Worm (Caenorhabditis elegans) whole organism, L2 larva: ENCODE data around the gene srsx-16.

Experiments used
- C34F6.9 ChIP-seq: fragments of 150-350 bp; optimal IDR thresholded peaks from 2 replicates; lab custom pipeline; 2014; ENCODE audit warnings: missing biosample characterization, missing genetic modification characterization
- F13H6.1 ChIP-seq: sonication (generic microtip); optimal IDR thresholded peaks from 2 replicates; lab custom pipeline; 2016; ENCODE audit warnings: missing genetic modification characterization, missing compliant biosample characterization
- R02D3.7 ChIP-seq: fragments of 150-350 bp; optimal IDR thresholded peaks from 2 replicates; lab custom pipeline; 2014; ENCODE audit warnings: missing biosample characterization, missing genetic modification characterization
- Y55F3AM.14 ChIP-seq: fragments of 200-800 bp; sonication (Bioruptor generic); optimal IDR thresholded peaks from 2 replicates; lab custom pipeline; 2018; ENCODE audit warnings: mild to moderate bottlenecking, missing genetic modification characterization, missing compliant biosample characterization
- crh-2 ChIP-seq: sonication (generic microtip); optimal IDR thresholded peaks from 2 replicates; lab custom pipeline; 2017; ENCODE audit warnings: missing biosample characterization, missing genetic modification characterization
- egl-27 ChIP-seq: sonication (generic microtip); optimal IDR thresholded peaks from 3 replicates; lab custom pipeline; 2017; ENCODE audit warnings: missing biosample characterization, missing genetic modification reagents, missing genetic modification characterization
- fos-1 ChIP-seq: fragments of 150-350 bp; optimal IDR thresholded peaks from 2 replicates; lab custom pipeline; 2014; ENCODE audit warnings: missing biosample characterization, missing genetic modification characterization
- gmeb-1 ChIP-seq: fragments of 150-350 bp; optimal IDR thresholded peaks from 2 replicates; lab custom pipeline; 2014; ENCODE audit warnings: missing biosample characterization, missing genetic modification characterization
- lin-13 ChIP-seq: fragments of 150-350 bp; optimal IDR thresholded peaks from 2 replicates; lab custom pipeline; 2014; ENCODE audit warnings: missing biosample characterization, missing genetic modification reagents, missing genetic modification characterization
- lin-39 ChIP-seq: fragments of 150-350 bp; optimal IDR thresholded peaks from 2 replicates; lab custom pipeline; 2014; ENCODE audit warnings: missing biosample characterization, missing genetic modification reagents, missing genetic modification characterization
- lsy-2 ChIP-seq, 2 experiments: fragments of 150-350 bp in 1 of 2; sonication (generic microtip) in 1 of 2; optimal IDR thresholded peaks; 2 replicates each; lab custom pipeline; 2014 to 2017; ENCODE audit warnings: missing biosample characterization in 2 of 2, missing genetic modification characterization in 2 of 2
- nhr-11 ChIP-seq: fragments of 150-350 bp; optimal IDR thresholded peaks from 2 replicates; lab custom pipeline; 2014; ENCODE audit warnings: missing biosample characterization, missing genetic modification characterization
- nhr-12 ChIP-seq: fragments of 150-350 bp; optimal IDR thresholded peaks from 2 replicates; lab custom pipeline; 2014; ENCODE audit warnings: missing biosample characterization, missing genetic modification characterization
- nhr-21 ChIP-seq: fragments of 150-350 bp; optimal IDR thresholded peaks from 2 replicates; lab custom pipeline; 2014; ENCODE audit warnings: missing biosample characterization, missing genetic modification characterization
- nhr-23 ChIP-seq: fragments of 150-350 bp; optimal IDR thresholded peaks from 2 replicates; lab custom pipeline; 2014; ENCODE audit warnings: missing biosample characterization, missing genetic modification reagents, missing genetic modification characterization
- nhr-237 ChIP-seq: fragments of 150-350 bp; optimal IDR thresholded peaks from 2 replicates; lab custom pipeline; 2014; ENCODE audit warnings: missing biosample characterization, missing genetic modification characterization
- nhr-25 ChIP-seq: fragments of 150-350 bp; sonication (generic microtip); optimal IDR thresholded peaks from 3 replicates; lab custom pipeline; 2014; ENCODE audit warnings: missing biosample characterization, missing genetic modification characterization
- nhr-6 ChIP-seq: fragments of 150-350 bp; optimal IDR thresholded peaks from 2 replicates; lab custom pipeline; 2014; ENCODE audit warnings: missing biosample characterization, missing genetic modification characterization
- nhr-77 ChIP-seq: fragments of 150-350 bp; optimal IDR thresholded peaks from 2 replicates; lab custom pipeline; 2014; ENCODE audit warnings: missing biosample characterization, missing genetic modification characterization
- sem-4 ChIP-seq: fragments of 150-350 bp; optimal IDR thresholded peaks from 2 replicates; lab custom pipeline; 2014; ENCODE audit warnings: missing biosample characterization, missing genetic modification reagents, missing genetic modification characterization
- skn-1 ChIP-seq: sonication (generic microtip); optimal IDR thresholded peaks from 2 replicates; lab custom pipeline; 2017; ENCODE audit warnings: missing biosample characterization, missing genetic modification characterization
- sma-3 ChIP-seq: sonication (generic microtip); optimal IDR thresholded peaks from 2 replicates; lab custom pipeline; 2016; ENCODE audit warnings: missing genetic modification reagents, missing genetic modification characterization, missing compliant biosample characterization
- sma-9 ChIP-seq, 2 experiments: fragments of 150-350 bp in 1 of 2; sonication (generic microtip) in 1 of 2; optimal IDR thresholded peaks; 2 replicates each; lab custom pipeline; 2014 to 2016; ENCODE audit warnings: missing genetic modification characterization in 2 of 2, mild to moderate bottlenecking in 1 of 2, missing biosample characterization in 1 of 2, missing compliant biosample characterization in 1 of 2, missing genetic modification reagents in 1 of 2, moderate library complexity in 1 of 2
- snpc-4 ChIP-seq: fragments of 150-350 bp; optimal IDR thresholded peaks from 2 replicates; lab custom pipeline; 2014; ENCODE audit warnings: missing biosample characterization, missing genetic modification characterization
- unc-55 ChIP-seq: fragments of 150-350 bp; sonication (generic microtip); optimal IDR thresholded peaks from 3 replicates; lab custom pipeline; 2014; ENCODE audit warnings: missing biosample characterization, missing genetic modification reagents, missing genetic modification characterization

The srsx-16 gene

DNA sequence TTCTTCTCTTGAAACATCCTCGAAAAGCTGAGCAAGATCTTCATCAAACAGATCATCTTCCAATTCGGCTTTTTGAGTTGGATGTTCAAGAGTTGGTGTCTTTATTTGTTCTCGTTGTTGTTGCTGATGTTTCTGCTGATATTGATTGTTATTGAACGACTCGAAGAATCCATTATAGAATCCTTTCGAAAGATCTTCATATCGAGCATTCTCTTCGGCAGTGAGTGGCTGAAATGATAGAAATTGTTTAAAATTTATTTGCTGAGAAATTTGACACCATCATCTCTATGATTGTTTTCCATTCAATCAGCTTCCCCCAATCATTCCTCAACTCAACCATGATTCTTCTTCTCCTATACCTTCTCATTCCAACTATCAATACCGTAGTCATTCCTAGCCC is 34.1 kb upstream of the srsx-16 start, which contains the start of gene clec-178:
Gene clec-178, plus strand, starts transcription at position 301 of the 400 bp plus-strand sequence.
- TF ChIP-seq nhr-11 (tag; lab: Kevin White, UChicago) (no peak), nhr-25 (no peak), C34F6.9 (tag; lab: Kevin White, UChicago) (no peak), unc-55 (no peak), lin-39 (no peak), sma-9 (GFP tag; optimal IDR thresholded peaks at IDR 0.05; lab: Kevin White, UChicago) (no peak), sma-9 (tag; optimal IDR thresholded peaks at IDR 0.05; lab: Kevin White, UChicago) (no peak), nhr-23 (tag; lab: Kevin White, UChicago) (no peak), F13H6.1 (no peak), nhr-6 (tag; lab: Kevin White, UChicago) (no peak), fos-1 (tag; lab: Kevin White, UChicago) (no peak), sem-4 (tag; lab: Kevin White, UChicago) (no peak)

DNA sequence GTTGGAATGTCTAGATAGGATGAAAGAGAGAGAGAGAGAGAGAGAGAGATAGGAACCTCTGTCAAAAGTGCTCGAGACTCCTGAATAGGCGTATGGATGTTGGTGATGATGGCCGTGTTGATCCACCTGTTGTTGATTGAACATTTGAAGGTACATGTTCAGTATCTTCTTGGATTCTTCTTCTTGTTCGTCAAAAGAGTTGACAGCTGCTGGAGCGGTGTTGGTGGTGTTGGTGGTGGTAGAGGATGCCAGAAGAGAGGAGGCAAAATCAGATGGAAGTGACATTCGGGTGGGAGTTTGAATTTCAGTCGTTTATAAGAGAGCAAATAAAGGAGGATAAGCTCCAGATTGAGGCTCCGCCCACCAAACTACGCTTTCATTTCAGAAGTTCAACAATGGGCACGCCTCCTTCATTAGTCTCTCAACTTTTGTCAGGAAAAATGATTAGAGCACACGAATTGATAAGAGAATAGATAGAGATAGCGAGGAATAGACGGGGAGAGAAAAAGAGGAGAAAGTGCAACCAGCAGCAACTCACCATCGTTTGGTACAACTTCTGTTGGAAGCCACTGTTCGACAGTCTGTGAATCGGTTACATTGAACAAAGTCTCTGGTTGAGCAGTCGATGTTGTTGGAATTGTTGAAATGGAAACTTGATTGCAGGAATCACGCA is 33.4 kb upstream of the srsx-16 start:
- peak; percentile 15 for TF ChIP-seq fos-1 (tag; lab: Kevin White, UChicago)
- no peak for TF ChIP-seq nhr-77 (tag; lab: Kevin White, UChicago)
- TF ChIP-seq sma-9 (GFP tag; optimal IDR thresholded peaks at IDR 0.05; lab: Kevin White, UChicago): peak; percentile 23
- TF ChIP-seq sma-9 (tag; optimal IDR thresholded peaks at IDR 0.05; lab: Kevin White, UChicago): no peak
- TF ChIP-seq nhr-23 (tag; lab: Kevin White, UChicago): no peak
- TF ChIP-seq nhr-21 (tag; lab: Kevin White, UChicago): no peak
- TF ChIP-seq unc-55: no peak
- TF ChIP-seq, all 48 proteins: peak for 2

DNA sequence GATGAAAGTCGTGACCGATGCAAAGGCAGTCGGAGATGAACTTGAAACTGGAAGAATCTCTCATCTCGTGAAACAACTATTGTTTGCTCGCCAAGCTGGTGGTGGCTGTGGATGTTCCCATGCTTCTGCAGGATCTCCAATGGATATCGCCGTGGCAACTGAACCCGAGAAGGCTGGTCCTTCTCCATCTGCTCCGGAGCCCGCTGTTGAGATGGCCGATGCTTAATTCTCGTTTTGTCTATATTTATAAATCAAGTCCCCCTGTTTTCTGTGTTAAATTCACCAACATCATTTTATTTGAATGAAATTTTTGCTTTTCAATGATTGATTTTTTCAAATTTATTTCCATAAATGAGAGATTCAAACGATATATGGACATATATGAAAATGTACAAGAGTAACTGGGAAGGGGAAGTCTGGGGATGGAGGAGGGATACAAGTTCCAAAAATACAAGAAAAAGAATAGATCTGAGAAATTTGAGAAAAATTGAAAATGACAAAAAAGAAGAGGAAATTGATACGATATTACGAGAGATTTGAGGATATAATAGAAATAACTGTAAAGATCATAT is 31.3 kb upstream of the srsx-16 start:
- TF ChIP-seq nhr-25: peak; percentile 15
- peak in 1 of 2 experiments; percentile 10 for TF ChIP-seq lsy-2 (tag; optimal IDR thresholded peaks at IDR 0.05; lab: Kevin White, UChicago)
- peak; percentile 8 for TF ChIP-seq crh-2 (tag; lab: Kevin White, UChicago)
- no peak for TF ChIP-seq nhr-237 (tag; lab: Kevin White, UChicago)
- TF ChIP-seq snpc-4 (tag; lab: Kevin White, UChicago): no peak

DNA sequence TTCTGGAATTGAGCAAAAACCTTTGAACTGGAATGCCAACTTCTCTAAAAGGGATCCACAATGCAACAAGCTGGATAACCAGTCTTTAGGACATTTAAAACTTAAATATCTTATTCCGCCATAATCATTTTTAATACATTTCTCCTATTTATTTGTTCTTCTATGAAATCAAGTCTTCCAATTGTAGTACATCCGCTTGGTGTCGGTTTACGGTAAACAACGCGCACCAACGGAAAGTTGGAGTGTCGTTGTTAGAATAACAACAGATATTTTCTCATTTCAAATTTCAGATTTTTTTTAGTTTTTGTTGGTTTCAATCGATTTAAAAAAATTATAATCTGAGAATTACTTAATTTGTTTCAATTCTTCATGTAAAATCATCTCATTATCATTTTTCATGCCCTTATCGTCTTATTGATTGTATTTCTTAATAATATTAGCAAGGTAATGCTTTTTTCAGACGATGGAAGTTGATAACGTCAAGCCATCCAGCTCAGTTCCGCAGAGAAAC is 29.6 kb upstream of the srsx-16 start, which contains the start of gene csn-5:
Gene csn-5, plus strand, starts transcription at position 461 of the 511 bp plus-strand sequence.
- TF ChIP-seq sma-3 (no peak), unc-55 (no peak), crh-2 (tag; lab: Kevin White, UChicago) (no peak), C34F6.9 (tag; lab: Kevin White, UChicago) (peak; percentile 23), R02D3.7 (tag; lab: Kevin White, UChicago) (peak; percentile 77), lin-13 (GFP tag; lab: Kevin White, UChicago) (no peak), egl-27 (tag; lab: Kevin White, UChicago) (no peak)

DNA sequence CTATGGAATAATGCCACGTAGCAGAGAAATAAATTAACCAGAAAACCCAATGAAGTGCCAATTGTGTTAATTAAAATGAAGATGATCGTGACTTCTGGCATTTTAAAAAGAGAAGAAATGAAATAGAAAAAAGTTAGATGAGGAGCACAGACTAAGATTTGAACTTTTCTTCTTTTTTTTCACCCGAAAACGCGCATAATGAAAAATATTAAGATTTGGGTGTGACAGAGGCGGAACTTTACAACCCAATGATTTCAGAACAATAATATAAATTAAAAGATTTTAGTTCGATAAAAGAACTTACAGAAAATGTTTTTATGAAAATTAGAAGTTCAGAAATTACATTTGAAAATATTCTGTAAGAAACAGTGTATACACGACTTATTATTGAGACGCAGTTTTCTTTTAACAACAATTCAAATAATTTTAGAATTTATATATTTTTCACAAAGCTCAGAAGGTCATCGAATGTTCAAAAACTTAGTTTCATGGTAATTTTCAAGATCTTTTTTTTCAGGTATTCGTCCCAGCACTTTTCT is 26.0 kb upstream of the srsx-16 start, which contains the start of the genes srd-8 and B0547.2:
Gene srd-8, minus strand, starts transcription at position 101 of the 539 bp plus-strand sequence.
Gene B0547.2, plus strand, starts transcription at position 489 of the 539 bp plus-strand sequence.
- TF ChIP-seq nhr-237 (tag; lab: Kevin White, UChicago) (no peak), skn-1 (tag; lab: Kevin White, UChicago) (no peak), nhr-12 (tag; lab: Kevin White, UChicago) (no peak), Y55F3AM.14 (GFP tag; lab: Kevin White, UChicago) (no peak), sma-3 (no peak), R02D3.7 (tag; lab: Kevin White, UChicago) (no peak), gmeb-1 (tag; lab: Kevin White, UChicago) (no peak), nhr-25 (no peak), F13H6.1 (no peak)

DNA sequence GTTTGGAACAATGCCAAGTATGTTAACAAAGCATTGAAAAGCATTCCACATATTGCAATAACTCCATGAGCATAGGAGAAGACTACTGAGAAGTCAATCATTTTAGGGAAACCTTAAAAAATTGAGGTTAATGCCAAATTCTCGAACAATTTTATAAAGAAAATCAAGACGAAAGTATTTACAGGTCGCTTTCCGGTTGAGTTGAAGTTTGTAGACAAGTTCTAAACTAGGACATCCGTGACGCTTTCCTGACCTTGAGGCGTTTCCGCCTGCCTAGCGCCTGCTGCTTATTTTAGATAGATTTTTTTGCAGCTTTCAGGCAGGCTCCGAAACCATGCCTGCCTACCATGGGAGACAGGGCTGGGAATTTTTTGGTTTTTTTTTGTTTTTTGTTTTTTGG is 16.0 kb upstream of the srsx-16 start, which contains the start of gene srd-13:
Gene srd-13, minus strand, starts transcription at position 101 of the 400 bp plus-strand sequence.
- TF ChIP-seq R02D3.7 (tag; lab: Kevin White, UChicago) (no peak), nhr-23 (tag; lab: Kevin White, UChicago) (no peak), C34F6.9 (tag; lab: Kevin White, UChicago) (no peak)
- TF ChIP-seq, all 48 proteins: peak for 0
